Worm (Caenorhabditis elegans) whole organism, late embryonic: ENCODE data around the gene cnnm-1.

Source experiments
- ama-1 ChIP-seq: fragments of 150-350 bp; optimal IDR thresholded peaks from 2 replicates; lab custom pipeline; 2014
- ceh-14 ChIP-seq: sonication (generic microtip); optimal IDR thresholded peaks from 2 replicates; lab custom pipeline; 2016; ENCODE audit warnings: missing genotype, missing genetic modification characterization, missing compliant biosample characterization
- fkh-10 ChIP-seq: fragments of 150-350 bp; optimal IDR thresholded peaks from 2 replicates; lab custom pipeline; 2014; ENCODE audit warnings: missing biosample characterization, missing genetic modification reagents, missing genetic modification characterization
- hlh-30 ChIP-seq: sonication (generic microtip); optimal IDR thresholded peaks from 2 replicates; lab custom pipeline; 2017; ENCODE audit warnings: antibody characterized with exemption, missing genetic modification characterization, missing compliant biosample characterization; ENCODE audit not compliant: insufficient read depth
- lim-6 ChIP-seq: sonication (generic microtip); optimal IDR thresholded peaks from 2 replicates; lab custom pipeline; 2016; ENCODE audit warnings: missing genetic modification characterization, missing compliant biosample characterization
- lin-11 ChIP-seq: fragments of 200-800 bp; sonication (Bioruptor generic); optimal IDR thresholded peaks from 2 replicates; lab custom pipeline; 2018; ENCODE audit warnings: mild to moderate bottlenecking, missing genetic modification characterization, missing compliant biosample characterization
- nfya-1 ChIP-seq: sonication (generic microtip); optimal IDR thresholded peaks from 2 replicates; lab custom pipeline; 2017; ENCODE audit warnings: missing genetic modification characterization, mild to moderate bottlenecking, missing compliant biosample characterization, antibody characterized with exemption, moderate library complexity
- nhr-11 ChIP-seq: fragments of 150-350 bp; optimal IDR thresholded peaks from 2 replicates; lab custom pipeline; 2014; ENCODE audit warnings: missing biosample characterization, missing genetic modification characterization
- pax-1 ChIP-seq: fragments of 150-350 bp; optimal IDR thresholded peaks from 2 replicates; lab custom pipeline; 2014; ENCODE audit warnings: missing biosample characterization, missing genetic modification characterization
- pha-4 ChIP-seq: fragments of 150-350 bp; optimal IDR thresholded peaks from 2 replicates; lab custom pipeline; 2018; ENCODE audit warnings: missing biosample characterization, missing genetic modification reagents, missing genetic modification characterization
- syd-9 ChIP-seq: sonication (generic microtip); optimal IDR thresholded peaks from 2 replicates; lab custom pipeline; 2016; ENCODE audit warnings: mild to moderate bottlenecking, missing genetic modification characterization, moderate library complexity, missing compliant biosample characterization
- tbx-2 ChIP-seq: sonication (generic microtip); optimal IDR thresholded peaks from 2 replicates; lab custom pipeline; 2016; ENCODE audit warnings: missing genetic modification characterization, missing compliant biosample characterization
- unc-3 ChIP-seq, 2 experiments: fragments of 200-800 bp in 1 of 2; sonication (Bioruptor generic) in 1 of 2; sonication (generic microtip) in 1 of 2; conservative IDR thresholded peaks in 1 of 2; optimal IDR thresholded peaks in 1 of 2; 2 replicates each; pipeline versions ENCODE4 v1.3.6 to Lab custom; 2016 to 2022; ENCODE audit warnings: missing compliant biosample characterization in 2 of 2, missing genetic modification characterization in 2 of 2, missing genetic modification reagents in 1 of 2
- zip-5 ChIP-seq: sonication (generic microtip); optimal IDR thresholded peaks from 2 replicates; lab custom pipeline; 2016; ENCODE audit warnings: missing genetic modification characterization, missing compliant biosample characterization

DNA sequence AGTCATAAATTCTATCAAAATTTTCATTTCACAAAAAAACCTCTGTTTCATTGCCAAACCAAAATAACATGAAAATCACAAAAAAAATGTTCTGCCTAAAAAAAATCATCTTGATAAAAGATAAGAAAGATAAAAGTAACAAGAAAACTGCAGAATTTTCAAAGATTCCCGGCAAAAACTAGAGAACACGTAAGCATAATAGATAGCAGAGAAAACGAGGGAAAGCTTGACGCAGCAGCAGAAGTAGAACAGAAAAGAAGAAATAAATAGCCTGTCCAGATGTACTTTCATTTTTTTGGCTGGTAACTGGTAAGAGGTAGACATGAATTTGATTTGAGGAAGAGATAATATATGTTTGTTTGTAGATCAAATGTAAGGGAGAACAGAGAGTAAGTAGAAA is 4.1 kb upstream of the cnnm-1 start:
- no peak for TF ChIP-seq nfya-1 (tag; lab: Kevin White, UChicago)
- no peak for TF ChIP-seq zip-5 (tag; lab: Kevin White, UChicago)
- no peak for TF ChIP-seq hlh-30 (tag; lab: Kevin White, UChicago)
- TF ChIP-seq unc-3 (GFP tag; conservative IDR thresholded peaks at IDR 0.05; lab: Robert Waterston, UW), result no peak
- no peak for TF ChIP-seq unc-3 (tag; optimal IDR thresholded peaks at IDR 0.05; lab: Kevin White, UChicago)
- TF ChIP-seq pax-1 (tag; lab: Kevin White, UChicago), result no peak
- TF ChIP-seq nhr-11 (tag; lab: Kevin White, UChicago), result no peak
- TF ChIP-seq syd-9, result no peak
- no peak for TF ChIP-seq ama-1 (lab: Kevin White, UChicago)
- TF ChIP-seq fkh-10 (GFP tag; lab: Kevin White, UChicago), result no peak
- TF ChIP-seq tbx-2 (tag; lab: Kevin White, UChicago), result no peak
- TF ChIP-seq pha-4 (tag; lab: Kevin White, UChicago), result no peak
- no peak for TF ChIP-seq lim-6 (tag; lab: Kevin White, UChicago)
- TF ChIP-seq ceh-14 (tag; lab: Kevin White, UChicago), result no peak
- no peak for TF ChIP-seq lin-11 (tag; lab: Kevin White, UChicago)
